Fruit fly (Drosophila melanogaster) whole organism, prepupa: ENCODE data around the gene CG42238.

Source experiments
- Blimp-1 ChIP-seq: fragments of 200-800 bp; sonication (Bioruptor generic); optimal IDR thresholded peaks from 3 replicates; lab custom pipeline; 2017; ENCODE audit warnings: missing biosample characterization, missing genetic modification characterization, mild to moderate bottlenecking, moderate library complexity, missing genetic modification reagents
- CG10631 ChIP-seq: fragments of 200-800 bp; sonication (Bioruptor generic); optimal IDR thresholded peaks from 2 replicates; lab custom pipeline; 2016; ENCODE audit warnings: missing biosample characterization, missing genetic modification characterization
- CG10669 ChIP-seq: fragments of 200-800 bp; sonication (Bioruptor generic); optimal IDR thresholded peaks from 3 replicates; lab custom pipeline; 2018; ENCODE audit warnings: missing biosample characterization, mild to moderate bottlenecking, missing genetic modification characterization, moderate library complexity
- CG11762 ChIP-seq: fragments of 200-800 bp; sonication (Bioruptor generic); optimal IDR thresholded peaks from 3 replicates; lab custom pipeline; 2016; ENCODE audit warnings: missing biosample characterization, missing genetic modification characterization; ENCODE audit not compliant: insufficient read depth
- CG11902 ChIP-seq: fragments of 200-800 bp; sonication (Bioruptor generic); optimal IDR thresholded peaks from 3 replicates; lab custom pipeline; 2016; ENCODE audit warnings: missing biosample characterization, missing genetic modification characterization
- CG15336 ChIP-seq: fragments of 200-800 bp; sonication (Bioruptor generic); IDR thresholded peaks from 2 replicates; pipeline ENCODE4 v1.3.6; 2022; ENCODE audit warnings: missing biosample characterization, missing genetic modification characterization
- CG16779 ChIP-seq: fragments of 200-800 bp; sonication (Bioruptor generic); optimal IDR thresholded peaks from 3 replicates; lab custom pipeline; 2017; ENCODE audit warnings: missing biosample characterization, mild to moderate bottlenecking, missing genetic modification characterization
- CG3032 ChIP-seq: fragments of 200-800 bp; optimal IDR thresholded peaks from 2 replicates; lab custom pipeline; 2019; ENCODE audit warnings: missing biosample characterization, mild to moderate bottlenecking, missing genetic modification characterization, moderate library complexity
- CG32006 ChIP-seq: fragments of 200-800 bp; sonication (Bioruptor generic); optimal IDR thresholded peaks from 3 replicates; lab custom pipeline; 2017; ENCODE audit warnings: missing biosample characterization, mild to moderate bottlenecking, missing genetic modification characterization
- CG34406 ChIP-seq: fragments of 200-800 bp; sonication (Bioruptor generic); optimal IDR thresholded peaks from 3 replicates; lab custom pipeline; 2016; ENCODE audit warnings: missing biosample characterization, missing genetic modification characterization
- CG4318 ChIP-seq: fragments of 200-800 bp; sonication (Bioruptor generic); optimal IDR thresholded peaks from 3 replicates; lab custom pipeline; 2017; ENCODE audit warnings: missing biosample characterization, mild to moderate bottlenecking, missing genetic modification characterization
- CG6163 ChIP-seq: fragments of 200-800 bp; sonication (Bioruptor generic); IDR thresholded peaks from 3 replicates; pipeline ENCODE4 v1.3.6; 2022; ENCODE audit warnings: missing biosample characterization, missing genetic modification characterization
- CG6276 ChIP-seq: fragments of 200-800 bp; sonication (Bioruptor generic); optimal IDR thresholded peaks from 2 replicates; lab custom pipeline; 2017; ENCODE audit warnings: missing biosample characterization, mild to moderate bottlenecking, missing genetic modification characterization
- CG6792 ChIP-seq: fragments of 200-800 bp; sonication (Bioruptor generic); optimal IDR thresholded peaks from 3 replicates; lab custom pipeline; 2016; ENCODE audit warnings: missing biosample characterization, missing genetic modification characterization
- CG6808 ChIP-seq: fragments of 200-800 bp; sonication (Bioruptor generic); optimal IDR thresholded peaks from 3 replicates; lab custom pipeline; 2017; ENCODE audit warnings: missing biosample characterization, missing genetic modification characterization, mild to moderate bottlenecking, moderate library complexity, missing genetic modification reagents
- CG7368 ChIP-seq: fragments of 200-800 bp; sonication (Bioruptor generic); optimal IDR thresholded peaks from 3 replicates; lab custom pipeline; 2016; ENCODE audit warnings: missing biosample characterization, missing genetic modification characterization
- CG8119 ChIP-seq: fragments of 200-800 bp; sonication (Bioruptor generic); IDR thresholded peaks from 3 replicates; pipeline ENCODE4 v1.3.6; 2022; ENCODE audit warnings: missing biosample characterization, missing genetic modification characterization
- CG8319 ChIP-seq: fragments of 200-800 bp; sonication (Bioruptor generic); optimal IDR thresholded peaks from 3 replicates; lab custom pipeline; 2016; ENCODE audit warnings: missing biosample characterization, missing genetic modification characterization
- CG8632 ChIP-seq: fragments of 200-800 bp; sonication (Bioruptor generic); optimal IDR thresholded peaks from 3 replicates; lab custom pipeline; 2016; ENCODE audit warnings: missing biosample characterization, missing genetic modification characterization
- CG9139 ChIP-seq: fragments of 200-800 bp; sonication (Bioruptor generic); optimal IDR thresholded peaks from 3 replicates; lab custom pipeline; 2017; ENCODE audit warnings: missing biosample characterization, mild to moderate bottlenecking, missing genetic modification characterization
- Eip75B ChIP-seq: fragments of 200-800 bp; sonication (Bioruptor generic); optimal IDR thresholded peaks from 3 replicates; lab custom pipeline; 2016; ENCODE audit warnings: missing biosample characterization, missing genetic modification characterization
- Eip78C ChIP-seq: fragments of 200-800 bp; sonication (Bioruptor generic); peaks from one replicate; lab custom pipeline; 2016; ENCODE audit warnings: missing biosample characterization, missing genetic modification characterization
- Eip93F ChIP-seq: fragments of 200-800 bp; sonication (Bioruptor generic); optimal IDR thresholded peaks from 2 replicates; lab custom pipeline; 2016; ENCODE audit warnings: missing biosample characterization, mild to moderate bottlenecking, missing genetic modification characterization
- Ets96B ChIP-seq: fragments of 200-800 bp; optimal IDR thresholded peaks from 2 replicates; lab custom pipeline; 2019; ENCODE audit warnings: missing biosample characterization, mild to moderate bottlenecking, missing genetic modification characterization, moderate library complexity
- Gug ChIP-seq: fragments of 200-800 bp; sonication (Bioruptor generic); IDR thresholded peaks from 2 replicates; pipeline ENCODE4 v1.3.6; 2022; ENCODE audit warnings: missing biosample characterization, missing genetic modification characterization
- Hr39 ChIP-seq: fragments of 200-800 bp; sonication (Bioruptor generic); optimal IDR thresholded peaks from 2 replicates; lab custom pipeline; 2016; ENCODE audit warnings: missing biosample characterization, missing genetic modification characterization
- Hr4 ChIP-seq: fragments of 200-800 bp; sonication (Bioruptor generic); optimal IDR thresholded peaks from 3 replicates; lab custom pipeline; 2016; ENCODE audit warnings: missing biosample characterization, missing genetic modification characterization
- OdsH ChIP-seq: fragments of 200-800 bp; sonication (Bioruptor generic); optimal IDR thresholded peaks from 3 replicates; lab custom pipeline; 2016; ENCODE audit warnings: missing biosample characterization, missing genetic modification characterization
- Smox ChIP-seq: fragments of 200-800 bp; sonication (Bioruptor generic); optimal IDR thresholded peaks from 3 replicates; lab custom pipeline; 2016; ENCODE audit warnings: missing biosample characterization, missing genetic modification characterization
- Sox102F ChIP-seq: fragments of 200-800 bp; sonication (Bioruptor generic); optimal IDR thresholded peaks from 2 replicates; lab custom pipeline; 2016; ENCODE audit warnings: missing biosample characterization, mild to moderate bottlenecking, missing genetic modification characterization
- Sox14 ChIP-seq: fragments of 200-800 bp; sonication (Bioruptor generic); optimal IDR thresholded peaks from 3 replicates; lab custom pipeline; 2016; ENCODE audit warnings: missing biosample characterization, missing genetic modification characterization
- Sox15 ChIP-seq: fragments of 200-800 bp; sonication (Bioruptor generic); optimal IDR thresholded peaks from 3 replicates; lab custom pipeline; 2016; ENCODE audit warnings: missing biosample characterization, missing genetic modification characterization
- acj6 ChIP-seq: fragments of 200-800 bp; sonication (Bioruptor generic); optimal IDR thresholded peaks from 3 replicates; lab custom pipeline; 2016; ENCODE audit warnings: missing biosample characterization, missing genetic modification characterization
- cyc ChIP-seq: fragments of 200-800 bp; sonication (Bioruptor generic); optimal IDR thresholded peaks from 3 replicates; lab custom pipeline; 2016; ENCODE audit warnings: missing biosample characterization, missing genetic modification characterization
- dsx ChIP-seq: fragments of 200-800 bp; optimal IDR thresholded peaks from 3 replicates; lab custom pipeline; 2019; ENCODE audit warnings: missing biosample characterization, mild to moderate bottlenecking, missing genetic modification characterization, moderate library complexity; ENCODE audit not compliant: poor library complexity, severe bottlenecking
- eg ChIP-seq: fragments of 200-800 bp; sonication (Bioruptor generic); IDR thresholded peaks from 3 replicates; pipeline ENCODE4 v1.3.6; 2022; ENCODE audit warnings: missing biosample characterization, missing genetic modification characterization
- esn ChIP-seq: fragments of 200-800 bp; sonication (Bioruptor generic); optimal IDR thresholded peaks from 2 replicates; lab custom pipeline; 2016; ENCODE audit warnings: missing biosample characterization, mild to moderate bottlenecking, missing genetic modification characterization, moderate library complexity
- fd85E ChIP-seq: fragments of 200-800 bp; sonication (Bioruptor generic); optimal IDR thresholded peaks from 3 replicates; lab custom pipeline; 2016; ENCODE audit warnings: missing biosample characterization, missing genetic modification characterization
- lz ChIP-seq: fragments of 200-800 bp; sonication (Bioruptor generic); optimal IDR thresholded peaks from 3 replicates; lab custom pipeline; 2016; ENCODE audit warnings: missing biosample characterization, missing genetic modification characterization
- net ChIP-seq: fragments of 200-800 bp; sonication (Bioruptor generic); optimal IDR thresholded peaks from 3 replicates; lab custom pipeline; 2016; ENCODE audit warnings: missing biosample characterization, missing genetic modification characterization
- spab ChIP-seq: fragments of 200-800 bp; sonication (Bioruptor generic); optimal IDR thresholded peaks from 2 replicates; lab custom pipeline; 2017; ENCODE audit warnings: missing biosample characterization, mild to moderate bottlenecking, missing genetic modification characterization, missing genetic modification reagents
- ss ChIP-seq, 2 experiments: fragments of 200-800 bp; sonication (Bioruptor generic); optimal IDR thresholded peaks; 2 replicates in 1 of 2; 3 replicates in 1 of 2; lab custom pipeline; 2017 to 2018; ENCODE audit warnings: mild to moderate bottlenecking in 2 of 2, missing biosample characterization in 2 of 2, missing genetic modification characterization in 2 of 2, moderate library complexity in 1 of 2
- svp ChIP-seq: fragments of 200-800 bp; sonication (Bioruptor generic); peaks from one replicate; lab custom pipeline; 2016; ENCODE audit warnings: missing biosample characterization, missing genetic modification characterization
- topi ChIP-seq: fragments of 200-800 bp; sonication (Bioruptor generic); optimal IDR thresholded peaks from 3 replicates; lab custom pipeline; 2016; ENCODE audit warnings: missing biosample characterization, missing genetic modification characterization
- vri ChIP-seq: fragments of 200-800 bp; sonication (Bioruptor generic); optimal IDR thresholded peaks from 3 replicates; lab custom pipeline; 2016; ENCODE audit warnings: missing biosample characterization, mild to moderate bottlenecking, missing genetic modification characterization

The CG42238 gene

dm6 chr2L:21014526-21015250 lies 37.3 kb downstream of the CG42238 start (continued):
- TF ChIP-seq Eip93F (GFP tag; lab: Kevin White, UChicago) (no peak), CG11762 (GFP tag; lab: Kevin White, UChicago) (no peak), Hr39 (GFP tag; lab: Kevin White, UChicago) (peak; percentile 22), fd85E (GFP tag; lab: Kevin White, UChicago) (no peak), CG11902 (GFP tag; lab: Kevin White, UChicago) (no peak), CG6808 (GFP tag; lab: Kevin White, UChicago) (no peak), CG15336 (GFP tag; lab: Robert Waterston, UW) (no peak), cyc (no peak), Eip75B (no peak), lz (peak; percentile 9), CG6792 (GFP tag; lab: Kevin White, UChicago) (no peak), vri (GFP tag; lab: Kevin White, UChicago) (no peak), CG6276 (no peak), esn (GFP tag; lab: Kevin White, UChicago) (peak; percentile 41), CG3032 (tag; lab: Kevin White, UChicago) (no peak), CG34406 (GFP tag; lab: Kevin White, UChicago) (peak; percentile 22), Smox (peak; percentile 35), CG6163 (GFP tag; lab: Robert Waterston, UW) (no peak), CG8632 (GFP tag; lab: Kevin White, UChicago) (no peak), CG32006 (GFP tag; lab: Kevin White, UChicago) (no peak), CG16779 (tag; lab: Kevin White, UChicago) (no peak), CG4318 (GFP tag; lab: Kevin White, UChicago) (no peak), net (GFP tag; lab: Kevin White, UChicago) (no peak), ss (GFP tag; optimal IDR thresholded peaks at IDR 0.05; lab: Kevin White, UChicago) (no peak), eg (no peak), Hr4 (GFP tag; lab: Kevin White, UChicago) (no peak), Gug (GFP tag; lab: Robert Waterston, UW) (no peak), Blimp-1 (GFP tag; lab: Kevin White, UChicago) (no peak), acj6 (GFP tag; lab: Kevin White, UChicago) (peak; percentile 8), CG9139 (GFP tag; lab: Kevin White, UChicago) (no peak), CG8319 (GFP tag; lab: Kevin White, UChicago) (no peak), Sox14 (GFP tag; lab: Kevin White, UChicago) (peak; percentile 18), Sox15 (GFP tag; lab: Kevin White, UChicago) (no peak), CG8119 (GFP tag; lab: Robert Waterston, UW) (no peak), topi (GFP tag; lab: Kevin White, UChicago) (peak; percentile 29), Sox102F (GFP tag; lab: Kevin White, UChicago) (no peak)

dm6 chr2L:21013119-21013714 lies 38.7 kb downstream of the CG42238 start:
- TF ChIP-seq vri (GFP tag; lab: Kevin White, UChicago) (no peak), svp (peak; percentile 52), CG11902 (GFP tag; lab: Kevin White, UChicago) (no peak), CG6808 (GFP tag; lab: Kevin White, UChicago) (peak; percentile 22), CG7368 (GFP tag; lab: Kevin White, UChicago) (no peak), net (GFP tag; lab: Kevin White, UChicago) (no peak), CG10631 (no peak), CG32006 (GFP tag; lab: Kevin White, UChicago) (peak; percentile 17), CG10669 (GFP tag; lab: Kevin White, UChicago) (peak; percentile 7), OdsH (GFP tag; lab: Kevin White, UChicago) (no peak), CG3032 (tag; lab: Kevin White, UChicago) (peak; percentile 26), Eip78C (GFP tag; lab: Kevin White, UChicago) (peak; percentile 65), CG6163 (GFP tag; lab: Robert Waterston, UW) (no peak), CG4318 (GFP tag; lab: Kevin White, UChicago) (no peak), Sox102F (GFP tag; lab: Kevin White, UChicago) (no peak), dsx (GFP tag; lab: Kevin White, UChicago) (peak; percentile 19), Eip75B (no peak), lz (no peak), Hr39 (GFP tag; lab: Kevin White, UChicago) (no peak), esn (GFP tag; lab: Kevin White, UChicago) (peak; percentile 7), spab (GFP tag; lab: Kevin White, UChicago) (peak; percentile 3), Ets96B (peak; percentile 5)
